Fruit fly (Drosophila melanogaster) whole organism: ENCODE data around the gene SelR.

Experiments used
- CG8478 ChIP-seq: fragments of >200 bp; optimal IDR thresholded peaks from 2 replicates; lab custom pipeline; 2018; ENCODE audit warnings: inconsistent platforms
- Dll ChIP-seq: fragments of >200 bp; optimal IDR thresholded peaks from 2 replicates; lab custom pipeline; 2017
- EcR ChIP-seq, 2 experiments: fragments of >200 bp; optimal IDR thresholded peaks; 2 replicates each; lab custom pipeline; 2017; ENCODE audit warnings: missing biosample characterization in 2 of 2, missing genetic modification characterization in 2 of 2, missing genetic modification reagents in 2 of 2
- pan ChIP-seq: fragments of >200 bp; optimal IDR thresholded peaks from 2 replicates; lab custom pipeline; 2017
- psq ChIP-seq: fragments of >200 bp; optimal IDR thresholded peaks from 2 replicates; lab custom pipeline; 2017
- usp ChIP-seq: fragments of >200 bp; optimal IDR thresholded peaks from 2 replicates; lab custom pipeline; 2017; ENCODE audit warnings: missing biosample characterization, missing genetic modification characterization, mixed read lengths

Gene SelR

dm6 chr3R:10881824-10882559 lies 13.6 kb upstream of the SelR start, which contains the start of gene Tpc1:
TSS of gene Tpc1 (minus strand) at chr3R:10882188.
- TF ChIP-seq EcR (GFP tag; optimal IDR thresholded peaks at IDR 0.05; lab: Kevin White, UChicago): no peak
- no peak for TF ChIP-seq CG8478 (lab: Kevin White, UChicago)
- no peak for TF ChIP-seq psq (lab: Kevin White, UChicago)
- no peak for TF ChIP-seq pan (lab: Kevin White, UChicago)
- peak; percentile 29 for TF ChIP-seq Dll (lab: Kevin White, UChicago)

dm6 chr3R:10879219-10879618 lies 10.8 kb upstream of the SelR start, which contains the start of gene CG14695:
TSS of gene CG14695 (minus strand) at chr3R:10879319.
- TF ChIP-seq EcR (GFP tag; optimal IDR thresholded peaks at IDR 0.05; lab: Kevin White, UChicago) (no peak), Dll (lab: Kevin White, UChicago) (no peak), CG8478 (lab: Kevin White, UChicago) (no peak), usp (no peak)

dm6 chr3R:10878628-10879027 lies 10.2 kb upstream of the SelR start:
- no peak for TF ChIP-seq pan (lab: Kevin White, UChicago)
- no peak for TF ChIP-seq CG8478 (lab: Kevin White, UChicago)
- TF ChIP-seq EcR (GFP tag; optimal IDR thresholded peaks at IDR 0.05; lab: Kevin White, UChicago): no peak
- no peak for TF ChIP-seq Dll (lab: Kevin White, UChicago)
- TF ChIP-seq usp: no peak
- no peak for TF ChIP-seq psq (lab: Kevin White, UChicago)

DNA sequence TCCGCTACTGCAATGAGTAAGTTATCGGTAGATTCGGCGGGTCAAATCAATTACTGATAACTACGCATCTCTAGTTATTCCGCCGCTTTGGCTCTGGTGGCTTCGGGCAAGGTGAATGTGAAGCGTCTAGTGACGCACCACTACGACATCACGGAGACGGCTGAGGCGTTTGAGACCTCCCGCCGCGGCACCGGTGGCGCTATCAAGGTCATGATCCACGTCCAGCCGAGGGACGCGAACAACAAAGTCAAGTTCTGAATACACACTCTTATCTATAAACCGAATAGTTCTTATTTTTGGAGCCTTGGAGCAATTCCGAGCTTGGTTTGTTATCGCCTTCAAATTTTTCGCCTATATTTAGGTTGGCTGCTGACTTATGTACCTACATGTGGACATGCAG lies 9.4 kb upstream of the SelR start:
- no peak for TF ChIP-seq EcR (GFP tag; optimal IDR thresholded peaks at IDR 0.05; lab: Kevin White, UChicago)
- TF ChIP-seq Dll (lab: Kevin White, UChicago): no peak
- TF ChIP-seq pan (lab: Kevin White, UChicago): no peak
- no peak for TF ChIP-seq usp
- TF ChIP-seq psq (lab: Kevin White, UChicago): no peak
- TF ChIP-seq CG8478 (lab: Kevin White, UChicago): no peak

DNA sequence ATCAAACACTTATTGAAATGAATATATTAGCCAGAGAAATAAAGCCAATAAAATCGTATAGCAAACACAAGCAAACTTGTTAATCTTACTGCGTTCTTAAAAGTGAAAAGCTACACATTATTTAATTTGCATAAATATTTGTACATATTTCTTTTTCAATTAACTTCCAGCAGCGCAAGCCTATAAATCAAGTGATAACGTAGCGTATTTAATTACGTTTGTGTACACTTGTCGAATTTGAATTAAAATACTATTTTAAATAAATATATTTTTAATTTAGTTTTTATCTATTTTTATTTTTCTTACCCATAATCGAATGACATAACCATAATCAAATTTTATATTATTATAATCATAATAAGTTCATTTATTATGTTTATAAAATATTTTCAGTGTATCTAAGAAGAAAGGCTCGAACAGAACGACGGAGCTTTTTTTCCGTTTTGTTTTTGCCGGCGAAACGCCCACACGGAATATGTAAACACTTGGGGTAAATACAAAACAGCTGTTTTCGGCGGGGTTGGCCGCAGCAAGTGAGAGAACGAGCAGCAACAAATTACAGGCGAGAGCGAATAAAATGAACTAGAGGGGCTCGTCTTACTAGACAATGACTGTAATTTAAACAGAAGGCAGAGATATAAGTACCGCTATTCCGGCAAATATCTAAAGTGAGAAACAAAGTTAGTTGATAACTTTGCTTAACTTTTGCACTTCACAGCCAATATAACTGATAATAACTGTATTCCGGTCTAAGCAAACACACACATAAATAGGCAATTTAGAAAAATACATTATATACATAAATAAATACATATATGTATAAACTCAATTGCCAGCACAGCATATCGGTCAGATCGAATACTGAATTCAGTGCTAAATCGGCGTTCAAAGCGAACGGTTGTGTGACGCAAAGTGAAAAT lies 7.3 kb upstream of the SelR start, which contains the start of gene Sodh2:
Gene Sodh2, plus strand, starts transcription at position 870 of the 920 bp plus-strand sequence.
- TF ChIP-seq usp (no peak), CG8478 (lab: Kevin White, UChicago) (no peak), Dll (lab: Kevin White, UChicago) (no peak), EcR (GFP tag; optimal IDR thresholded peaks at IDR 0.05; lab: Kevin White, UChicago) (no peak), pan (lab: Kevin White, UChicago) (no peak), psq (lab: Kevin White, UChicago) (no peak)

- TF ChIP-seq Dll (lab: Kevin White, UChicago) (no peak), pan (lab: Kevin White, UChicago) (no peak), EcR (GFP tag; optimal IDR thresholded peaks at IDR 0.05; lab: Kevin White, UChicago) (no peak), CG8478 (lab: Kevin White, UChicago) (no peak), psq (lab: Kevin White, UChicago) (no peak), usp (no peak)
These were observed 4.4 kb upstream of the SelR start, which contains the start of gene CG4596 for dm6 chr3R:10872820-10873219. TSS of gene CG4596 (plus strand) at chr3R:10873038.

- TF ChIP-seq EcR (GFP tag; optimal IDR thresholded peaks at IDR 0.05; lab: Kevin White, UChicago) (no peak), psq (lab: Kevin White, UChicago) (no peak), CG8478 (lab: Kevin White, UChicago) (no peak), pan (lab: Kevin White, UChicago) (no peak)
These were observed 3.8 kb upstream of the SelR start, which contains the start of gene Fdh for dm6 chr3R:10872148-10872783. TSS of gene Fdh (minus strand) at chr3R:10872381.

dm6 chr3R:10870561-10870960 lies 2.1 kb upstream of the SelR start:
- no peak for TF ChIP-seq psq (lab: Kevin White, UChicago)
- no peak for TF ChIP-seq EcR (GFP tag; optimal IDR thresholded peaks at IDR 0.05; lab: Kevin White, UChicago)
- TF ChIP-seq CG8478 (lab: Kevin White, UChicago): no peak
- TF ChIP-seq pan (lab: Kevin White, UChicago): no peak

- TF ChIP-seq pan (lab: Kevin White, UChicago) (no peak), usp (no peak), EcR (GFP tag; optimal IDR thresholded peaks at IDR 0.05; lab: Kevin White, UChicago) (no peak), CG8478 (lab: Kevin White, UChicago) (no peak), Dll (lab: Kevin White, UChicago) (no peak), psq (lab: Kevin White, UChicago) (no peak)
These were observed 4.5 kb downstream of the SelR start for dm6 chr3R:10863956-10864355.

DNA sequence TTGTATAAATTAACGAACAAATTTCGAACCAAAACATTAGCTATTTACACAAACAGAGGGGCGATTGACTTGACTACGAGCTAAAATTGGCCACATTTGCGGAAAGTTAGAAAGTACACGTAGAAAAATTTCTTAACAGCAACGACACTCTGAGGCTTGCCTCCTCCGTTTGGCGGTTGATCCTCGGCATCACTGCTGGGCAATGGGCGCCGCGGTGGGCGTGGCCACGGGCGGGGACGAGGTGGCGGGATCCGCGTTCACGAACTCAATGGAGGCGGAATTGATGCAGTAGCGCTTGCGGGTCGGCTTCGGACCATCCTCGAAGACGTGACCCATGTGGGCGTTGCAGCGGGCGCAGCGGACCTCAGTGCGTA lies 5.0 kb downstream of the SelR start:
- TF ChIP-seq usp: no peak
- no peak for TF ChIP-seq Dll (lab: Kevin White, UChicago)
- no peak for TF ChIP-seq pan (lab: Kevin White, UChicago)
- no peak for TF ChIP-seq psq (lab: Kevin White, UChicago)
- TF ChIP-seq EcR (GFP tag; optimal IDR thresholded peaks at IDR 0.05; lab: Kevin White, UChicago): no peak
- no peak for TF ChIP-seq CG8478 (lab: Kevin White, UChicago)
